Fruit fly (Drosophila melanogaster): ENCODE results near the gene cyc.

The cyc gene

DNA sequence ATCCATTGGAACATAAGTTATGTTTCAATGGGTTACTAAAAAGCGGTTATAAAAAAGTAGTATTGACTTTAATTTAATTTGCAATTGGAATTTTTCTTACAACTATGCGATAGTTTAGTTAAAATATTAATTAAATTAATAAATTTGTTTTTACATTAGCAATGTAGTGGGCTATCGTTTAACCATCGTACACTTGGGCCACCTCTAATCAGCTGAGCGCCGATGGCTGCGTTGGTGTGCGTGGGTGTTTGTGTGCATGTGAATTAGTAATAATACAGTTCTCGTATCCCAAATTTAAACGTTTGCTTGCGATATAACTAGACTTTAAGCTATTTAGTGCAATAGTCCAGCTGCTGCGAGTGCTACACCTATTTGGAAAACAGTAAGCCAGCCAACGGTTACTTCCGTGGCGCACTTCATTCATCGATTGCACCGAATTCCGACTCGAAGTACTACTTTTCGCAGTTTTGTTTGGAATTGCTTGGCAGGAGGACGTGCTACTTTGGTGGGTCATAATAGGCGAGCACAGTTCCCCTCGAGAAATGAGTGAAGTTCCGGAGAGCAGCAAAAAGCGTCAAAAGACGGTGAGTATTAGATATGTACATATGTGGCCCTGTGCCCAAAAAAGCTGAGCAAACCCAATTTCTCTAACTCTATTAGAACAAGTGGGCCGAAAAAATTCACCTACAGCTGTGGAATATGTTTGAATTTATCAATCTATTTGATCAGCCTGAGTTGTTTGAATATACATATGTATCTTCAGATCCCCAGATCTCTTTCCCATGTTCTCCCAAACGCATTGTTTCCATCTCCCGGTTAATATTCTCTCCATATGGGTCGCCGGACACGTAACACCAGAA lies 29.5 kb upstream of the cyc start, which contains the start of gene Papss (continued):
- peak; percentile 49 for TF ChIP-seq CG12071 (GFP tag; optimal IDR thresholded peaks at IDR 0.05)
- TF ChIP-seq Adf1 (GFP tag; IDR thresholded peaks at IDR 0.05), result no peak
- no peak for TF ChIP-seq tup (GFP tag; optimal IDR thresholded peaks at IDR 0.05)
- peak; percentile 40 for TF ChIP-seq pzg (GFP tag; optimal IDR thresholded peaks at IDR 0.05)
- TF ChIP-seq cato (GFP tag; optimal IDR thresholded peaks at IDR 0.05; ENCODE audit: borderline replicate concordance), result no peak
- peak; percentile 82 for TF ChIP-seq Bgb (GFP tag; IDR thresholded peaks at IDR 0.05; ENCODE audit: partially characterized antibody)
- peak; percentile 70 for TF ChIP-seq Sry-δ (GFP tag; optimal IDR thresholded peaks at IDR 0.05)
- peak; percentile 14 for TF ChIP-seq eyg (GFP tag; optimal IDR thresholded peaks at IDR 0.05)
- no peak for TF ChIP-seq jing (GFP tag; optimal IDR thresholded peaks at IDR 0.05)
- TF ChIP-seq klu (GFP tag; IDR thresholded peaks at IDR 0.05), result no peak
- no peak for TF ChIP-seq NC2α (GFP tag; optimal IDR thresholded peaks at IDR 0.05)
- TF ChIP-seq Sox100B (GFP tag; optimal IDR thresholded peaks at IDR 0.05), result no peak
- TF ChIP-seq CG13624 (GFP tag; optimal IDR thresholded peaks at IDR 0.05), result peak; percentile 12
- 0 out of 2 replicates have a peak, but pooled peaks have one; percentile 28 for TF ChIP-seq CG3847 (GFP tag; IDR thresholded peaks at IDR 0.05)
- no peak for TF ChIP-seq pb (GFP tag; optimal IDR thresholded peaks at IDR 0.05)
- no peak for TF ChIP-seq az2 (GFP tag; optimal IDR thresholded peaks at IDR 0.05)
- TF ChIP-seq Usf (GFP tag; optimal IDR thresholded peaks at IDR 0.05), result no peak
- no peak for TF ChIP-seq bcd (GFP tag; optimal IDR thresholded peaks at IDR 0.05)
- no peak for TF ChIP-seq D19A (tag; optimal IDR thresholded peaks at IDR 0.05)
- no peak for TF ChIP-seq CG2889 (GFP tag; IDR thresholded peaks at IDR 0.05)
- TF ChIP-seq CG9817 (tag; optimal IDR thresholded peaks at IDR 0.05), result no peak
- TF ChIP-seq Oli (tag; optimal IDR thresholded peaks at IDR 0.05), result no peak
- no peak for TF ChIP-seq CG6654 (GFP tag; optimal IDR thresholded peaks at IDR 0.05)
- TF ChIP-seq Hr3 (GFP tag; optimal IDR thresholded peaks at IDR 0.05), result no peak
- no peak for TF ChIP-seq C15 (GFP tag; IDR thresholded peaks at IDR 0.05)
- no peak for TF ChIP-seq CG33557 (GFP tag; optimal IDR thresholded peaks at IDR 0.05)
- TF ChIP-seq CG15696 (tag; optimal IDR thresholded peaks at IDR 0.05), result peak; percentile 5
- no peak for TF ChIP-seq B-H1 (GFP tag; IDR thresholded peaks at IDR 0.05)
- no peak for TF ChIP-seq CG7357 (GFP tag; IDR thresholded peaks at IDR 0.05)
- peak; percentile 14 for TF ChIP-seq CG33213 (GFP tag; optimal IDR thresholded peaks at IDR 0.05)
- peak; percentile 44; the same call in 1 of the 3 replicates for TF ChIP-seq ci (GFP tag; IDR thresholded peaks at IDR 0.05)
- no peak for TF ChIP-seq CG31441 (GFP tag; IDR thresholded peaks at IDR 0.05)
- TF ChIP-seq CG2129 (GFP tag; IDR thresholded peaks at IDR 0.05; ENCODE audit: partially characterized antibody), result peak; percentile 82
- TF ChIP-seq pita (GFP tag; optimal IDR thresholded peaks at IDR 0.05), result no peak
- peak; percentile 12 for TF ChIP-seq CG6854 (GFP tag; optimal IDR thresholded peaks at IDR 0.05)
- no peak for TF ChIP-seq p53 (GFP tag; optimal IDR thresholded peaks at IDR 0.05)
- TF ChIP-seq pho (GFP tag; optimal IDR thresholded peaks at IDR 0.05), result peak; percentile 11
- TF ChIP-seq trem (tag; optimal IDR thresholded peaks at IDR 0.05), result peak; percentile 67
- TF ChIP-seq seq (GFP tag; IDR thresholded peaks at IDR 0.05), result no peak
- no peak for TF ChIP-seq so (GFP tag; IDR thresholded peaks at IDR 0.05)
- TF ChIP-seq CG10959 (GFP tag; IDR thresholded peaks at IDR 0.05), result no peak
- TF ChIP-seq ato (GFP tag; IDR thresholded peaks at IDR 0.05; ENCODE audit: partially characterized antibody), result 0 out of 2 replicates have a peak, but pooled peaks have one; percentile 44
- no peak for TF ChIP-seq tin (GFP tag; optimal IDR thresholded peaks at IDR 0.05)
- no peak for TF ChIP-seq Hr39 (optimal IDR thresholded peaks at IDR 0.05)
- TF ChIP-seq CG2199 (GFP tag; IDR thresholded peaks at IDR 0.05), result peak; percentile 88
- TF ChIP-seq CG3281 (GFP tag; optimal IDR thresholded peaks at IDR 0.05), result peak; percentile 53
- no peak for TF ChIP-seq Myb (GFP tag; optimal IDR thresholded peaks at IDR 0.05)
- no peak for TF ChIP-seq CG9727 (GFP tag; optimal IDR thresholded peaks at IDR 0.05)
- peak; percentile 13 for TF ChIP-seq CG2202 (tag; optimal IDR thresholded peaks at IDR 0.05)
- peak; percentile 94 for TF ChIP-seq CG13287 (GFP tag; IDR thresholded peaks at IDR 0.05; ENCODE audit: partially characterized antibody)
